Fruit fly (Drosophila melanogaster): ENCODE results near the gene mTerf5.
A peak's percentile ranks its signal among the peaks of the same experiment; 100 is the strongest.

mTerf5 gene

dm6 chr3R:18183244-18183643, 40.2 kb downstream of the mTerf5 start, which contains the start of gene cdm (continued):
- no peak for TF ChIP-seq CG16863 (GFP tag; optimal IDR thresholded peaks at IDR 0.05)
- TF ChIP-seq CG17912 (GFP tag; optimal IDR thresholded peaks at IDR 0.05): no peak
- TF ChIP-seq CG15514 (GFP tag; optimal IDR thresholded peaks at IDR 0.05): peak; percentile 80
- TF ChIP-seq trem (tag; optimal IDR thresholded peaks at IDR 0.05): peak; percentile 35
- no peak for TF ChIP-seq tup (GFP tag; optimal IDR thresholded peaks at IDR 0.05)
- no peak for TF ChIP-seq jing (GFP tag; optimal IDR thresholded peaks at IDR 0.05)
- TF ChIP-seq CG4617 (GFP tag; optimal IDR thresholded peaks at IDR 0.05; ENCODE audit: borderline replicate concordance): peak; percentile 49
- TF ChIP-seq sima (GFP tag; optimal IDR thresholded peaks at IDR 0.05): no peak
- TF ChIP-seq CG12769 (tag; optimal IDR thresholded peaks at IDR 0.05): no peak
- TF ChIP-seq Eip74EF (GFP tag; optimal IDR thresholded peaks at IDR 0.05): no peak
- TF ChIP-seq sens (GFP tag): peak; percentile 20
- TF ChIP-seq dmrt11E (tag; optimal IDR thresholded peaks at IDR 0.05): no peak
- no peak for TF ChIP-seq org-1 (GFP tag; optimal IDR thresholded peaks at IDR 0.05)
- TF ChIP-seq HLHmδ (GFP tag; optimal IDR thresholded peaks at IDR 0.05): no peak
- TF ChIP-seq CG12219 (GFP tag; optimal IDR thresholded peaks at IDR 0.05): no peak
- TF ChIP-seq stwl (tag; optimal IDR thresholded peaks at IDR 0.05): peak; percentile 86
- no peak for TF ChIP-seq CG7372 (GFP tag; IDR thresholded peaks at IDR 0.05)
- TF ChIP-seq ase (GFP tag; IDR thresholded peaks at IDR 0.05): no peak
- peak; percentile 21; the same call in 1 of the 2 replicates for TF ChIP-seq unc-4 (GFP tag; IDR thresholded peaks at IDR 0.05; ENCODE audit: partially characterized antibody)
- TF ChIP-seq chm (GFP tag; IDR thresholded peaks at IDR 0.05): peak; percentile 52; the same call in 1 of the 2 replicates
- TF ChIP-seq bbx (GFP tag; IDR thresholded peaks at IDR 0.05; ENCODE audit: partially characterized antibody): peak; percentile 16; the same call in 1 of the 2 replicates
- peak; percentile 42; the same call in 1 of the 2 replicates for TF ChIP-seq seq (GFP tag; IDR thresholded peaks at IDR 0.05)
- TF ChIP-seq Atf6 (GFP tag; IDR thresholded peaks at IDR 0.05): no peak
- TF ChIP-seq CG34224 (GFP tag; IDR thresholded peaks at IDR 0.05; ENCODE audit: partially characterized antibody): peak; percentile 22; the same call in 1 of the 3 replicates
- TF ChIP-seq CG7745 (tag; optimal IDR thresholded peaks at IDR 0.05): no peak
- no peak for TF ChIP-seq Max (GFP tag; optimal IDR thresholded peaks at IDR 0.05)
- 0 out of 3 replicates have a peak, but pooled peaks have one; percentile 37 for TF ChIP-seq CG2199 (GFP tag; IDR thresholded peaks at IDR 0.05)
- TF ChIP-seq so (GFP tag; IDR thresholded peaks at IDR 0.05): no peak
- no peak for TF ChIP-seq Oaz (GFP tag; IDR thresholded peaks at IDR 0.05)
- TF ChIP-seq E2f1 (GFP tag; IDR thresholded peaks at IDR 0.05): peak; percentile 71; the same call in 1 of the 2 replicates
- TF ChIP-seq hbn (GFP tag; IDR thresholded peaks at IDR 0.05; ENCODE audit: partially characterized antibody): no peak
- no peak for TF ChIP-seq vfl (GFP tag; optimal IDR thresholded peaks at IDR 0.05)
- no peak for TF ChIP-seq twi (tag; optimal IDR thresholded peaks at IDR 0.05)
- peak; percentile 84 for TF ChIP-seq CG9797 (GFP tag; optimal IDR thresholded peaks at IDR 0.05)
- no peak for TF ChIP-seq CG17385 (GFP tag; optimal IDR thresholded peaks at IDR 0.05)
- no peak for TF ChIP-seq CG10147 (GFP tag; optimal IDR thresholded peaks at IDR 0.05)
- TF ChIP-seq Rfx (GFP tag; IDR thresholded peaks at IDR 0.05): no peak
- TF ChIP-seq HHEX (GFP tag; optimal IDR thresholded peaks at IDR 0.05): no peak
- no peak for TF ChIP-seq Atf-2 (GFP tag; optimal IDR thresholded peaks at IDR 0.05)
- no peak for TF ChIP-seq tap (tag; optimal IDR thresholded peaks at IDR 0.05)
- TF ChIP-seq fd102C (GFP tag; optimal IDR thresholded peaks at IDR 0.05): no peak
- TF ChIP-seq ken (GFP tag; IDR thresholded peaks at IDR 0.05): 0 out of 3 replicates have a peak, but pooled peaks have one; percentile 32
- peak; percentile 32 for TF ChIP-seq Elba2 (GFP tag; optimal IDR thresholded peaks at IDR 0.05)
- TF ChIP-seq ewg (GFP tag; optimal IDR thresholded peaks at IDR 0.05): peak; percentile 62
- no peak for TF ChIP-seq CG10543 (GFP tag; optimal IDR thresholded peaks at IDR 0.05)
- TF ChIP-seq CG1832 (GFP tag; optimal IDR thresholded peaks at IDR 0.05): no peak
- TF ChIP-seq lilli (GFP tag; optimal IDR thresholded peaks at IDR 0.05): no peak
- TF ChIP-seq esg (GFP tag; conservative IDR thresholded peaks at IDR 0.05): no peak
- peak; percentile 82 for TF ChIP-seq Dp (GFP tag; optimal IDR thresholded peaks at IDR 0.05)
- no peak for TF ChIP-seq inv (GFP tag; IDR thresholded peaks at IDR 0.05; ENCODE audit: partially characterized antibody)
